Fruit fly (Drosophila melanogaster): Measurements from ENCODE around the gene CG13784.

Gene CG13784

DNA sequence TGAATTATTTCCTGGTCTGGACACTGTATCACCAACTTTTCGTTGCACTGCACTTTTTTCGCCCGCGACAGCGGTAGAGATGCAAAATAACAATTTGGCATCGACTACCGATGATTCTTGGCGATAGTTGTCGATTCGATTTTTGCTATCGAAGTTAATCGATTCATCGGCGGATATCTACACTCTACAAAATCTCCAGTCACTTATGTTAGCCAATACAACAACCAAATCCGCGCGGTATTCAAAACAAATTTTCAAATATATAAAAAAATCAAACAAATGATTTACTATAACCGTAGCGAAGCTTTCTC is 15.7 kb downstream of the CG13784 start, which contains the start of gene CG4502 (continued):
- TF ChIP-seq zen (tag; optimal IDR thresholded peaks at IDR 0.05) = peak; percentile 36
- peak; percentile 98 for TF ChIP-seq zf30C (GFP tag; optimal IDR thresholded peaks at IDR 0.05)
- TF ChIP-seq CG9215 (GFP tag; IDR thresholded peaks at IDR 0.05) = no peak
- no peak for TF ChIP-seq scrt (GFP tag; optimal IDR thresholded peaks at IDR 0.05)
- no peak for TF ChIP-seq CG14965 (GFP tag; optimal IDR thresholded peaks at IDR 0.05; ENCODE audit: borderline replicate concordance)
- TF ChIP-seq CG10321 (GFP tag; IDR thresholded peaks at IDR 0.05) = peak; percentile 34; the same call in 1 of the 2 replicates
- TF ChIP-seq Dbx (GFP tag; IDR thresholded peaks at IDR 0.05) = peak; percentile 75
- no peak for TF ChIP-seq NK7.1 (GFP tag; optimal IDR thresholded peaks at IDR 0.05)
- no peak for TF ChIP-seq CG10462 (GFP tag; optimal IDR thresholded peaks at IDR 0.05)
- peak; percentile 77 for TF ChIP-seq CG12659 (GFP tag; optimal IDR thresholded peaks at IDR 0.05)
- TF ChIP-seq peb (GFP tag; IDR thresholded peaks at IDR 0.05) = no peak
- peak; percentile 100 for TF ChIP-seq CG6791 (GFP tag; IDR thresholded peaks at IDR 0.05; ENCODE audit: partially characterized antibody)
- TF ChIP-seq ato (GFP tag; IDR thresholded peaks at IDR 0.05; ENCODE audit: partially characterized antibody) = peak; percentile 99
- peak; percentile 100 for TF ChIP-seq E2f2 (GFP tag; IDR thresholded peaks at IDR 0.05)
- no peak for TF ChIP-seq Oli (tag; optimal IDR thresholded peaks at IDR 0.05)
- TF ChIP-seq Dad (GFP tag; optimal IDR thresholded peaks at IDR 0.05) = peak; percentile 13
- TF ChIP-seq jing (GFP tag; optimal IDR thresholded peaks at IDR 0.05) = no peak
- TF ChIP-seq Bgb (GFP tag; IDR thresholded peaks at IDR 0.05; ENCODE audit: partially characterized antibody) = peak; percentile 100
- peak; percentile 99 for TF ChIP-seq knrl (GFP tag; IDR thresholded peaks at IDR 0.05; ENCODE audit: partially characterized antibody)
- peak; percentile 97 for TF ChIP-seq pzg (GFP tag; optimal IDR thresholded peaks at IDR 0.05)
- no peak for TF ChIP-seq CG11247 (GFP tag; IDR thresholded peaks at IDR 0.05)
- no peak for TF ChIP-seq Atf3 (GFP tag; optimal IDR thresholded peaks at IDR 0.05)
- TF ChIP-seq lola (GFP tag; optimal IDR thresholded peaks at IDR 0.05) = no peak
- TF ChIP-seq CG32772 (GFP tag; IDR thresholded peaks at IDR 0.05) = no peak
- TF ChIP-seq dati (GFP tag; IDR thresholded peaks at IDR 0.05) = no peak
- peak; percentile 31 for TF ChIP-seq ERR (GFP tag; optimal IDR thresholded peaks at IDR 0.05)
- TF ChIP-seq Nf-YB (GFP tag; optimal IDR thresholded peaks at IDR 0.05) = no peak
- TF ChIP-seq bsh (GFP tag; optimal IDR thresholded peaks at IDR 0.05) = peak in 1 of 2 experiments; percentile 5
- TF ChIP-seq fru (optimal IDR thresholded peaks at IDR 0.05) = no peak
- peak; percentile 68 for TF ChIP-seq pita (GFP tag; optimal IDR thresholded peaks at IDR 0.05)
- no peak for TF ChIP-seq Neu2 (GFP tag; optimal IDR thresholded peaks at IDR 0.05; ENCODE audit: borderline replicate concordance)
- TF ChIP-seq CG5180 (GFP tag; optimal IDR thresholded peaks at IDR 0.05) = no peak
- peak; percentile 38 for TF ChIP-seq Antp (GFP tag; optimal IDR thresholded peaks at IDR 0.05)
- TF ChIP-seq CG13775 (GFP tag; optimal IDR thresholded peaks at IDR 0.05) = no peak
- peak; percentile 45 for TF ChIP-seq CrebB (tag; optimal IDR thresholded peaks at IDR 0.05)
- TF ChIP-seq CG13894 (tag; optimal IDR thresholded peaks at IDR 0.05) = peak; percentile 49
- TF ChIP-seq Ets97D (GFP tag; optimal IDR thresholded peaks at IDR 0.05) = peak; percentile 89
- TF ChIP-seq CG1233 (GFP tag; optimal IDR thresholded peaks at IDR 0.05) = no peak
- TF ChIP-seq ash1 (GFP tag; optimal IDR thresholded peaks at IDR 0.05) = no peak
- no peak for TF ChIP-seq Abd-B (GFP tag; optimal IDR thresholded peaks at IDR 0.05)
- TF ChIP-seq btn (GFP tag; optimal IDR thresholded peaks at IDR 0.05) = no peak
- TF ChIP-seq ssp (GFP tag; IDR thresholded peaks at IDR 0.05) = peak; percentile 51; the same call in 1 of the 2 replicates
- no peak for TF ChIP-seq CG12744 (GFP tag; optimal IDR thresholded peaks at IDR 0.05)
- TF ChIP-seq CG2678 (tag; optimal IDR thresholded peaks at IDR 0.05) = no peak
- TF ChIP-seq CG1792 (GFP tag; optimal IDR thresholded peaks at IDR 0.05) = peak; percentile 21
- TF ChIP-seq mam (GFP tag; optimal IDR thresholded peaks at IDR 0.05) = peak; percentile 63
- TF ChIP-seq Max (GFP tag; optimal IDR thresholded peaks at IDR 0.05) = peak; percentile 11
- TF ChIP-seq NfI (GFP tag; optimal IDR thresholded peaks at IDR 0.05) = peak; percentile 9
- no peak for TF ChIP-seq schlank (tag; optimal IDR thresholded peaks at IDR 0.05)
- TF ChIP-seq sob (GFP tag; IDR thresholded peaks at IDR 0.05) = peak; percentile 77
- TF ChIP-seq nau (GFP tag; optimal IDR thresholded peaks at IDR 0.05) = no peak

Measured in whole organism, embryonic.